Worm (Caenorhabditis elegans): ENCODE data around the gene lron-7.

ce11 chrX:7306434-7306833, 14.5 kb downstream of the lron-7 start:
- TF ChIP-seq ztf-11 (tag; optimal IDR thresholded peaks at IDR 0.05) (no peak), pha-4 (tag; optimal IDR thresholded peaks at IDR 0.05) (peak; percentile 74), nhr-237 (tag; optimal IDR thresholded peaks at IDR 0.05) (no peak), snpc-4 (tag; optimal IDR thresholded peaks at IDR 0.05) (no peak), jun-1 (tag; optimal IDR thresholded peaks at IDR 0.05) (no peak), ztf-4 (tag; optimal IDR thresholded peaks at IDR 0.05) (no peak), ama-1 (optimal IDR thresholded peaks at IDR 0.05) (no peak), nhr-76 (tag; optimal IDR thresholded peaks at IDR 0.05) (no peak), daf-12 (tag; optimal IDR thresholded peaks at IDR 0.05) (no peak), nhr-25 (tag; optimal IDR thresholded peaks at IDR 0.05) (no peak), lin-15B (tag; optimal IDR thresholded peaks at IDR 0.05) (peak; percentile 35)
